Worm (Caenorhabditis elegans): Measurements from ENCODE around the gene F18A11.2.

Gene F18A11.2

DNA sequence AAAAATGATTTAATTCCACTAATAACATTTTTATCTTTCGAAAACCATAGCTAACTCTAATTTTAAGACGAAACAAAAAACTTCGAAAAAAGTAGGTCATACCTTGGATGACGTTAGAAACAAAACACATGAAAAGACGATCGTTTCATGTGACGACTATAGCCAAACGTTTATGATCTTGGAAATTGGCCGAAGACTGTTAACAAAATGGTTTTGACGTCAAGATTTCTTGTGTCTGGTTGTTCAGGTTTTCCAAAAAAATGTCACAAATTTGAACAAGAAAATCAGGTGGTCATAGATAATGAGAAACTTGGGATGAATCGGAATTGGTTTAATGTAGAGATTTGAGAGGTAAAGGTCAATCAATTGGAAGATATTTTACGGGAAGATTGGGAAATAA is 28.3 kb upstream of the F18A11.2 start:
- TF ChIP-seq nhr-25 (tag; optimal IDR thresholded peaks at IDR 0.05): peak; percentile 2
- TF ChIP-seq sma-3 (GFP tag; optimal IDR thresholded peaks at IDR 0.05): peak; percentile 17
- no peak for TF ChIP-seq nhr-11 (tag; optimal IDR thresholded peaks at IDR 0.05)

DNA sequence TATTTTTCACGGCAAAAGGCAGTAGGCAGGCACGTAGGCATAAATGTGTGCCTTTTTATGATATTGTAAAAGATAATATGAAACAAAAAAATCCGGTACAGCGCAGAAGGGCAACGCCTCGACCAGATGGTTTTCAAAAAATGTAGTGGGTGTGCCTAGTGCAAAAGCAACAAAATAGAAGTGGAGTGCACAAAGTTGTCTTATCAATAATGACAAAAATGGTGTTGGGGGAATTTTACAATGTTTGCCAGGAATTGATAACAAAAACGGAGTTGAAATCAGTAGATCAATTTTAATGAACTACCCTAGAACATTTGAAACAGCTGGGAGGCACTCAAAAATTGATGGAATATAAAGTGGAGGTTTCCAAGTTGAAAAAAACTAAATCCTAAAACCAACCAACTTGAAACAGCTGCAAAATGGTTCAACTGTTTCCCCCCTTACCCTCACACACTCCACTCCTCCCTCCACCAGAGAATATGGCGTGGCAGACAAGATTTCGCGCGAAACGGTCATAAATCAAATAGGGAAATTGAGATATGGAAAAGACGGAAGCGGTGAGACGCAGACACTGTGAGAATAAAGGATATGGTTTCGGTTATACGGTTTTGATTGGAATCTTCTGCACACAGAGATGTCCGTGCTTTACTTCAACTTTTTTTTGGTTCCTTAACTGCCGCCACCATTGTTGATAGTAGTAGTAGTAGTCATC is 27.2 kb upstream of the F18A11.2 start:
- no peak for TF ChIP-seq snpc-4 (tag; optimal IDR thresholded peaks at IDR 0.05)
- TF ChIP-seq elt-3 (tag; optimal IDR thresholded peaks at IDR 0.05): no peak
- TF ChIP-seq nhr-6 (tag; optimal IDR thresholded peaks at IDR 0.05): no peak
- TF ChIP-seq mab-5 (tag; optimal IDR thresholded peaks at IDR 0.05): peak; percentile 58
- TF ChIP-seq nhr-129 (tag; optimal IDR thresholded peaks at IDR 0.05): peak; percentile 26
- no peak for TF ChIP-seq nhr-12 (tag; optimal IDR thresholded peaks at IDR 0.05)
- peak; percentile 38 for TF ChIP-seq crh-2 (tag; optimal IDR thresholded peaks at IDR 0.05)
- no peak for TF ChIP-seq unc-55 (GFP tag; optimal IDR thresholded peaks at IDR 0.05)
- TF ChIP-seq sem-4 (tag; optimal IDR thresholded peaks at IDR 0.05): peak; percentile 23
- peak; percentile 46 for TF ChIP-seq ceh-16 (tag; optimal IDR thresholded peaks at IDR 0.05)
- peak; percentile 37 for TF ChIP-seq nhr-21 (tag; optimal IDR thresholded peaks at IDR 0.05)
- TF ChIP-seq sma-9 (GFP tag; optimal IDR thresholded peaks at IDR 0.05): peak; percentile 38
- no peak for TF ChIP-seq sma-9 (tag; optimal IDR thresholded peaks at IDR 0.05)
- TF ChIP-seq fos-1 (tag; optimal IDR thresholded peaks at IDR 0.05): peak; percentile 33
- peak; percentile 56 for TF ChIP-seq nhr-25 (tag; optimal IDR thresholded peaks at IDR 0.05)
- TF ChIP-seq gmeb-1 (tag; optimal IDR thresholded peaks at IDR 0.05): peak; percentile 19
- TF ChIP-seq blmp-1 (tag; optimal IDR thresholded peaks at IDR 0.05; ENCODE audit: insufficient read depth): peak; percentile 19

- no peak for TF ChIP-seq ceh-16 (tag; optimal IDR thresholded peaks at IDR 0.05)
- no peak for TF ChIP-seq unc-39 (tag; optimal IDR thresholded peaks at IDR 0.05)
- TF ChIP-seq ztf-1 (GFP tag; conservative IDR thresholded peaks at IDR 0.05): no peak
Measured at ce11 chrII:13004872-13005252, 26.6 kb upstream of the F18A11.2 start.

ce11 chrII:13006283-13006682 is 25.2 kb upstream of the F18A11.2 start:
- TF ChIP-seq nhr-77 (tag; optimal IDR thresholded peaks at IDR 0.05) (no peak), gmeb-1 (tag; optimal IDR thresholded peaks at IDR 0.05) (no peak), ztf-1 (GFP tag; conservative IDR thresholded peaks at IDR 0.05) (no peak), aly-2 (tag; optimal IDR thresholded peaks at IDR 0.05) (no peak), peb-1 (tag; optimal IDR thresholded peaks at IDR 0.05) (no peak), lin-11 (tag; optimal IDR thresholded peaks at IDR 0.05) (no peak), fos-1 (tag; optimal IDR thresholded peaks at IDR 0.05) (peak; percentile 17), elt-1 (tag; optimal IDR thresholded peaks at IDR 0.05) (no peak), mbf-1 (tag; optimal IDR thresholded peaks at IDR 0.05) (no peak), nhr-129 (tag; optimal IDR thresholded peaks at IDR 0.05) (no peak), alr-1 (tag; optimal IDR thresholded peaks at IDR 0.05) (no peak), elt-3 (tag; optimal IDR thresholded peaks at IDR 0.05) (no peak), snpc-4 (tag; optimal IDR thresholded peaks at IDR 0.05) (no peak), lin-39 (tag; optimal IDR thresholded peaks at IDR 0.05) (no peak), ZK546.5 (tag; optimal IDR thresholded peaks at IDR 0.05) (no peak), nhr-12 (tag; optimal IDR thresholded peaks at IDR 0.05) (no peak), sma-3 (GFP tag; optimal IDR thresholded peaks at IDR 0.05) (peak; percentile 23), nhr-6 (tag; optimal IDR thresholded peaks at IDR 0.05) (no peak), dmd-4 (tag; optimal IDR thresholded peaks at IDR 0.05) (no peak), ztf-11 (tag; optimal IDR thresholded peaks at IDR 0.05) (no peak), lsy-2 (tag; optimal IDR thresholded peaks at IDR 0.05) (peak in 1 of 2 experiments; percentile 36), nhr-23 (tag; optimal IDR thresholded peaks at IDR 0.05) (no peak), nhr-25 (tag; optimal IDR thresholded peaks at IDR 0.05) (peak; percentile 26), F13H6.1 (tag; optimal IDR thresholded peaks at IDR 0.05) (no peak), blmp-1 (tag; optimal IDR thresholded peaks at IDR 0.05; ENCODE audit: insufficient read depth) (peak; percentile 27), nhr-11 (tag; optimal IDR thresholded peaks at IDR 0.05) (no peak), R02D3.7 (tag; optimal IDR thresholded peaks at IDR 0.05) (no peak), skn-1 (tag; optimal IDR thresholded peaks at IDR 0.05) (no peak), crh-2 (tag; optimal IDR thresholded peaks at IDR 0.05) (peak; percentile 74), mdl-1 (tag; optimal IDR thresholded peaks at IDR 0.05) (no peak), egl-27 (tag; optimal IDR thresholded peaks at IDR 0.05) (no peak), sma-9 (GFP tag; optimal IDR thresholded peaks at IDR 0.05) (peak; percentile 82), sma-9 (tag; optimal IDR thresholded peaks at IDR 0.05) (no peak), Y55F3AM.14 (GFP tag; optimal IDR thresholded peaks at IDR 0.05) (no peak), nhr-237 (tag; optimal IDR thresholded peaks at IDR 0.05) (no peak), nhr-10 (tag; optimal IDR thresholded peaks at IDR 0.05) (no peak), ama-1 (optimal IDR thresholded peaks at IDR 0.05) (no peak), C34F6.9 (tag; optimal IDR thresholded peaks at IDR 0.05) (no peak), nhr-21 (tag; optimal IDR thresholded peaks at IDR 0.05) (peak; percentile 56)
